Fruit fly (Drosophila melanogaster): Measurements from ENCODE around the gene dop.
A peak's percentile ranks its signal among the peaks of the same experiment; 100 is the strongest.

dop gene

dm6 chr3L:15595175-15595724 is 29.4 kb downstream of the dop start (continued):
- TF ChIP-seq CG8290 (GFP tag; optimal IDR thresholded peaks at IDR 0.05) (no peak), CG8290 (tag; optimal IDR thresholded peaks at IDR 0.05) (peak in 1 of 2 experiments; percentile 21), Eip74EF (GFP tag; optimal IDR thresholded peaks at IDR 0.05) (no peak), pros (GFP tag; optimal IDR thresholded peaks at IDR 0.05) (no peak), CG14014 (GFP tag; IDR thresholded peaks at IDR 0.05) (no peak), CG30020 (tag; optimal IDR thresholded peaks at IDR 0.05) (no peak), CG33213 (GFP tag; optimal IDR thresholded peaks at IDR 0.05) (no peak), Sox102F (GFP tag; optimal IDR thresholded peaks at IDR 0.05) (peak; percentile 14), insv (GFP tag; optimal IDR thresholded peaks at IDR 0.05) (no peak), CG3281 (GFP tag; optimal IDR thresholded peaks at IDR 0.05) (no peak), schlank (tag; optimal IDR thresholded peaks at IDR 0.05) (no peak), CG13624 (GFP tag; optimal IDR thresholded peaks at IDR 0.05) (no peak), emc (GFP tag; optimal IDR thresholded peaks at IDR 0.05) (no peak), CG18262 (tag; optimal IDR thresholded peaks at IDR 0.05) (peak; percentile 22), NFAT (GFP tag; IDR thresholded peaks at IDR 0.05) (no peak), GATAe (GFP tag; conservative IDR thresholded peaks at IDR 0.05) (no peak), CG11247 (GFP tag; IDR thresholded peaks at IDR 0.05) (no peak), Gsc (GFP tag; IDR thresholded peaks at IDR 0.05) (no peak), Six4 (GFP tag; optimal IDR thresholded peaks at IDR 0.05) (no peak), CG17802 (tag; optimal IDR thresholded peaks at IDR 0.05) (no peak), Elba2 (GFP tag; optimal IDR thresholded peaks at IDR 0.05) (no peak), stwl (tag; optimal IDR thresholded peaks at IDR 0.05) (no peak), CG7839 (tag; optimal IDR thresholded peaks at IDR 0.05) (peak; percentile 21), lbe (GFP tag; optimal IDR thresholded peaks at IDR 0.05) (no peak), Jarid2 (GFP tag; optimal IDR thresholded peaks at IDR 0.05) (no peak), CG14441 (GFP tag; IDR thresholded peaks at IDR 0.05) (0 out of 2 replicates have a peak, but pooled peaks have one; percentile 37), CG6175 (GFP tag; IDR thresholded peaks at IDR 0.05) (no peak), p53 (GFP tag; optimal IDR thresholded peaks at IDR 0.05) (no peak), Hr51 (GFP tag; optimal IDR thresholded peaks at IDR 0.05) (peak in 1 of 2 experiments; percentile 29), Med (GFP tag) (peak; percentile 78), MBD-R2 (GFP tag; IDR thresholded peaks at IDR 0.05) (no peak), inv (GFP tag; IDR thresholded peaks at IDR 0.05; ENCODE audit: partially characterized antibody) (no peak), sqz (GFP tag; optimal IDR thresholded peaks at IDR 0.05) (no peak), bsh (GFP tag; optimal IDR thresholded peaks at IDR 0.05) (peak in 1 of 2 experiments; percentile 29), fd96Cb (tag; optimal IDR thresholded peaks at IDR 0.05) (no peak), exex (tag; optimal IDR thresholded peaks at IDR 0.05) (no peak), CoRest (tag; optimal IDR thresholded peaks at IDR 0.05) (peak; percentile 8), CG31365 (tag; optimal IDR thresholded peaks at IDR 0.05) (no peak), wdn (GFP tag; IDR thresholded peaks at IDR 0.05) (0 out of 2 replicates have a peak, but pooled peaks have one; percentile 17), tio (GFP tag; optimal IDR thresholded peaks at IDR 0.05) (no peak), jing (GFP tag; optimal IDR thresholded peaks at IDR 0.05) (no peak), CG16779 (GFP tag; IDR thresholded peaks at IDR 0.05) (no peak), Blimp-1 (GFP tag; optimal IDR thresholded peaks at IDR 0.05) (peak; percentile 9), tap (tag; optimal IDR thresholded peaks at IDR 0.05) (no peak), CG16863 (GFP tag; optimal IDR thresholded peaks at IDR 0.05) (peak; percentile 15), Dek (tag; optimal IDR thresholded peaks at IDR 0.05) (no peak), Ptx1 (GFP tag; IDR thresholded peaks at IDR 0.05) (no peak; the same call in 1 of the 2 replicates), mirr (GFP tag; optimal IDR thresholded peaks at IDR 0.05) (no peak), bab2 (GFP tag; optimal IDR thresholded peaks at IDR 0.05) (no peak), CG9727 (GFP tag; optimal IDR thresholded peaks at IDR 0.05) (no peak)

Measured in whole organism, embryonic.